Worm (Caenorhabditis elegans) whole organism, midembryonic: ENCODE results near the gene him-4.

ENCODE experiments used
- T22C8.4 ChIP-seq: fragments of 200-800 bp; sonication (Bioruptor generic); IDR thresholded peaks from 2 replicates; pipeline ENCODE4 v1.3.6; 2022; ENCODE audit warnings: missing genetic modification characterization, missing compliant biosample characterization
- cog-1 ChIP-seq: sonication (generic microtip); optimal IDR thresholded peaks from 2 replicates; lab custom pipeline; 2016; ENCODE audit warnings: missing genetic modification characterization, missing compliant biosample characterization
- flt-1 ChIP-seq: fragments of 200-800 bp; sonication (Bioruptor generic); IDR thresholded peaks from 2 replicates; pipeline ENCODE4 v1.3.6; 2022; ENCODE audit warnings: missing genetic modification characterization, missing compliant biosample characterization
- klf-2 ChIP-seq: fragments of 200-800 bp; sonication (Bioruptor generic); conservative IDR thresholded peaks from 2 replicates; pipeline ENCODE4 v1.3.6; 2022; ENCODE audit warnings: missing genetic modification reagents, missing genetic modification characterization, missing compliant biosample characterization
- med-1 ChIP-seq: sonication (generic microtip); optimal IDR thresholded peaks from 2 replicates; lab custom pipeline; 2017; ENCODE audit warnings: missing genetic modification characterization, mild to moderate bottlenecking, missing compliant biosample characterization, antibody characterized with exemption, missing genetic modification reagents; ENCODE audit not compliant: insufficient read depth
- ref-1 ChIP-seq: fragments of 200-800 bp; sonication (Bioruptor generic); conservative IDR thresholded peaks from 2 replicates; pipeline ENCODE4 v1.3.6; 2022; ENCODE audit warnings: missing genetic modification reagents, missing genetic modification characterization, missing compliant biosample characterization
- tab-1 ChIP-seq: fragments of 200-800 bp; sonication (Bioruptor generic); IDR thresholded peaks from 2 replicates; pipeline ENCODE4 v1.3.6; 2022; ENCODE audit warnings: missing genetic modification characterization, missing compliant biosample characterization
- ztf-23 ChIP-seq: fragments of 200-800 bp; sonication (Bioruptor generic); IDR thresholded peaks from 2 replicates; pipeline ENCODE4 v1.3.6; 2022; ENCODE audit warnings: missing genetic modification reagents, missing genetic modification characterization, missing compliant biosample characterization
- ztf-29 ChIP-seq: fragments of 200-800 bp; sonication (Bioruptor generic); IDR thresholded peaks from 2 replicates; pipeline ENCODE4 v1.3.6; 2022; ENCODE audit warnings: missing genetic modification reagents, missing genetic modification characterization, missing compliant biosample characterization

DNA sequence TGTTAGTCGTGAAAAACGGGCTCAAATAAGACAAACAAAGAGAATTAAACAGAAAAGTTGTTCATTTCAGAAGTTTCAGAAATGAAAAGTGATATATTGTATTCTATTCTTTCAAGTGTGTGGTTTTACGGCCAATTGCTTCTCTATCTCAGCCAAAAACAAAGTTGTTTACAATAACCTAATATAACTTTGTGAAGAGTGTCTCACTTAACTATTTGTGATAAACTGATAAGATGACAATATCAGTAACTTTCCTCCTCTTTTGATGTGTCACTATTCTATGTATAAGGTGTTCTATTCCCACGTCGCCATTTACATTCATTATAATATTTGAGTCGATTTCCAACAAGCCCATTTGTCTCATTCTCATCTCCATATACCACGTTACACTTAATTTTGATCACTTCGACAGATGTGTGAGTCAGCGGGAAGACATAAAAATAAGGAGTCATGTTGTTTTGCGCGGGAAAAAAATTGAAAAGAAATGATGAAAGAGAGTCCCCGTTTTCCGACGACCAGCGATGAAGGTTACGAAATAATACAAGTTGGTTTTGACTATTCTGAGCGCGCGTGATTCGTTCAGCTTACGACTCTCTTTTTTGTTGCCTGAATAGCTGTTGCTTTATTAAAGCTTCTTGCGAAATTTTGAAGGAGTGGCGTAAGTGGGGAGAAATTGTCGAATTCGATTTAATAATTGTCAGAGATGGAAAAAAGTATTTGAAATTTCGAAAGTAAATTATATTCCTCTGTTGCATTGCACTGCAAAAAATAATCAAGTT lies 11.9 kb upstream of the him-4 start:
- no peak for TF ChIP-seq T22C8.4 (GFP tag; lab: Robert Waterston, UW)
- no peak for TF ChIP-seq tab-1 (GFP tag; lab: Robert Waterston, UW)
- TF ChIP-seq klf-2: no peak
- TF ChIP-seq med-1 (GFP tag; lab: Kevin White, UChicago): no peak
- no peak for TF ChIP-seq flt-1 (GFP tag; lab: Robert Waterston, UW)
- no peak for TF ChIP-seq cog-1 (tag; lab: Kevin White, UChicago)
- TF ChIP-seq ztf-23 (GFP tag; lab: Robert Waterston, UW): no peak
- TF ChIP-seq ref-1: no peak
- TF ChIP-seq ztf-29: no peak
